Worm (Caenorhabditis elegans): ENCODE measurements around the gene Y70G10A.3.
A peak's percentile ranks its signal among the peaks of the same experiment; 100 is the strongest.
"Not testable (repeated sequence)": the region's sequence is repeated elsewhere in the genome, so short reads cannot be mapped to it uniquely, and the experiment has no call there.

Gene Y70G10A.3

DNA sequence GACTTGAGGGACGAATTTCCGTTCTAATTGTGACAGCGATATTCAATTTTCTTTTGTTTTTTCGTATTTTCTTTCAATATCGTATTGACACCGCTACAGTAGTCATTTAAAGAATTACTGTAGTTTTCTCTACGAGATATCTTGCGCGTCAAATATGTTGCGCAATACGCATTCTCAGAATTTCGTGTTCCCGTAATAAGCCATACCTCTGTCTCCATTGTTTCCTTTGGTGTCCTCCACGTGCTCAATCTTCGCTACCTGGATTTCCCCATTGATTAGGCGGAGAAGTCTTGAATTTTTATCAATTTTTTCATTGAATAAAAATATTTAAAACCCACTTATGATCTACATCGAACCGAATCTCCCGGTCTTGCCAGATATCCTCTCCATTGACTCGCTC is 22.4 kb downstream of the Y70G10A.3 start:
- TF ChIP-seq unc-39 (tag; optimal IDR thresholded peaks at IDR 0.05): no peak
- no peak for TF ChIP-seq nhr-11 (tag; optimal IDR thresholded peaks at IDR 0.05)
- TF ChIP-seq ztf-11 (tag; optimal IDR thresholded peaks at IDR 0.05): no peak
- TF ChIP-seq lin-39 (tag; optimal IDR thresholded peaks at IDR 0.05): no peak
- TF ChIP-seq ceh-28 (tag; optimal IDR thresholded peaks at IDR 0.05): no peak
- TF ChIP-seq nhr-76 (tag; optimal IDR thresholded peaks at IDR 0.05): no peak
- TF ChIP-seq ama-1 (optimal IDR thresholded peaks at IDR 0.05): no peak
- TF ChIP-seq fos-1 (tag; optimal IDR thresholded peaks at IDR 0.05): no peak

DNA sequence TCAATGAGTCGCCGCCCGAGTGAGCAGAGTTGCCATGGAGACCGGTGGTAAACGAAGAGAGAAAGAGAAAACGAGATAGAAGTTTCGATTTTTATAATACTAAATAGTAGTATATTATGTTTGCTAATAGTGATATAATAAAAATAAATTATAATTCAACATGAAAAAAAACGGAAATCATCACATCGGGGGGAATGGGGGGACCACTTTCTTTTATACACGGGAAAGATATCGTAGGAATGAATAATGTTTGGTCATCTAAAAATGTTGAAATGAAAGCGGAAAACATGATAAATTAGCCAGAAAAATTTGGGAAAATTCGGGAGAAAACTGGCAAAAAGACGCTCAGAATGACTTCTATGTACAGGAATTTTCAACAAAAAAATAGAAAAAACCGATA is 22.8 kb downstream of the Y70G10A.3 start, which contains the start of gene bbs-5:
Gene bbs-5 (minus strand): TSS at position 101 of the 400 bp plus-strand sequence.
- TF ChIP-seq elt-2 (tag; optimal IDR thresholded peaks at IDR 0.05) (no peak), nhr-43 (tag; optimal IDR thresholded peaks at IDR 0.05; ENCODE audit: poor library complexity, severe bottlenecking) (no peak), elt-1 (tag; optimal IDR thresholded peaks at IDR 0.05) (no peak), nhr-12 (tag; optimal IDR thresholded peaks at IDR 0.05) (no peak), lsy-12 (tag; optimal IDR thresholded peaks at IDR 0.05) (no peak), fkh-10 (GFP tag; optimal IDR thresholded peaks at IDR 0.05) (no peak), nhr-28 (tag; optimal IDR thresholded peaks at IDR 0.05) (no peak), ceh-82 (tag; optimal IDR thresholded peaks at IDR 0.05) (no peak), unc-62 (GFP tag; optimal IDR thresholded peaks at IDR 0.05) (no peak), ceh-9 (tag; optimal IDR thresholded peaks at IDR 0.05) (no peak), ceh-28 (tag; optimal IDR thresholded peaks at IDR 0.05) (no peak), nhr-11 (tag; optimal IDR thresholded peaks at IDR 0.05) (no peak), mdl-1 (tag; optimal IDR thresholded peaks at IDR 0.05) (no peak), nhr-67 (tag; optimal IDR thresholded peaks at IDR 0.05) (no peak), hmg-11 (tag; optimal IDR thresholded peaks at IDR 0.05) (no peak), eor-1 (tag; optimal IDR thresholded peaks at IDR 0.05) (no peak)

DNA sequence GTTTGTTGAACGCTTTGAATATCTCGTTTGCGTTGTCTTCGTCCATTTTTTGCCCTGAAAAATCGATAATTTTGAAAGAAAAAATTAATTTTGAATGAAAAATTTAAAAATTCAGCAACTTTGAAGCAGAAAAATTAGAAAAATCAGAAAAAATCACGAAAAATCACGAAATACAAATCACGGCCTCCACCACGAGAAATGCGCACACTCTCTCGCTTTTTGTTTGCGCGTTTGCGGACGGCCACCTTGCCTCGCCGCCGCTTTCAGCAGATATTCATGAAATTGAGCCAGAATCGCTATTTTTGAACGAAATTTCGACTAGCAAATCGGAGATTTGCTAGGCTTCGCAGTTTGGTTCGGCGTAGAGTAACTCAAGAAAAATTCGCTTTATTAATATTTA is 27.9 kb downstream of the Y70G10A.3 start, which contains the start of gene inpp-4B:
Gene inpp-4B (minus strand): TSS at position 54 of the 400 bp plus-strand sequence.
- not testable (repeated sequence) for TF ChIP-seq nhr-77, lin-15B, lin-39 (tag; optimal IDR thresholded peaks at IDR 0.05)

DNA sequence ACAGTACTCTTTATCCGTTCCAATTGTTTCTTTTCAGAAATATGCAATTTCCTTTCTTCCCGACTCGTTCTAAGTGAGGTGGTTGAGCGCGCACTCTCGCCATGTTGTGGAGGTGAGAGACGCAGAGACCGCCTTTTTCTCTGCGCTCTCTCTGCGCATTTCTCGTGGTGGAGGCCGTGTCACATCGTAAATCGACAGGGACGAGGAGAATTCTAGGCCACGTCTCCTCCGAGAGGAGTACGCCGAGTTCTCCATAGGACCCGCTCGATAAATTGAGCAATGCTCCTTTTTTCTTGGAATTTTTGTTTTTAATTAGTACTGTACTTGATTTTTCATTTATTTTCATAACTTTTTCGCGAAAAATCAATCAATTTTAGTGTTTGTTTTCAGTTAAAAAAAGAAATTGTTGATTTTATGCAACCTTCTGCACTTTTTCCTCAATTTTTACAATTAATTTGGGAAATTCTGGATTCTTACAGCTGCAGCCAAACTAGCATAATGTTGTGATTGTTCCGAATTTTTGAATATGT is 31.9 kb downstream of the Y70G10A.3 start, which contains the start of gene cnk-1:
Gene cnk-1 (plus strand): TSS at position 480 of the 530 bp plus-strand sequence.
- TF ChIP-seq lin-15B (tag; optimal IDR thresholded peaks at IDR 0.05): peak; percentile 91
- TF ChIP-seq mml-1 (tag; optimal IDR thresholded peaks at IDR 0.05): no peak
- no peak for TF ChIP-seq fkh-10 (GFP tag; optimal IDR thresholded peaks at IDR 0.05)
- no peak for TF ChIP-seq nhr-12 (tag; optimal IDR thresholded peaks at IDR 0.05)
- TF ChIP-seq elt-3 (tag; optimal IDR thresholded peaks at IDR 0.05): no peak
- peak; percentile 57 for TF ChIP-seq lsy-12 (tag; optimal IDR thresholded peaks at IDR 0.05)
- peak; percentile 89 for TF ChIP-seq R02D3.7 (tag; optimal IDR thresholded peaks at IDR 0.05)
- TF ChIP-seq nfya-1 (tag; optimal IDR thresholded peaks at IDR 0.05; ENCODE audit: insufficient read depth): peak; percentile 60
- TF ChIP-seq nhr-43 (tag; optimal IDR thresholded peaks at IDR 0.05; ENCODE audit: poor library complexity, severe bottlenecking): peak; percentile 92
- no peak for TF ChIP-seq ztf-11 (tag; optimal IDR thresholded peaks at IDR 0.05)
- TF ChIP-seq nhr-76 (tag; optimal IDR thresholded peaks at IDR 0.05): no peak
- TF ChIP-seq nhr-237 (tag; optimal IDR thresholded peaks at IDR 0.05): no peak
- no peak for TF ChIP-seq unc-62 (GFP tag; optimal IDR thresholded peaks at IDR 0.05)
- no peak for TF ChIP-seq fos-1 (tag; optimal IDR thresholded peaks at IDR 0.05)
- TF ChIP-seq nhr-67 (tag; optimal IDR thresholded peaks at IDR 0.05): no peak
- peak; percentile 37 for TF ChIP-seq hmg-11 (tag; optimal IDR thresholded peaks at IDR 0.05)
- no peak for TF ChIP-seq nhr-11 (tag; optimal IDR thresholded peaks at IDR 0.05)
- no peak for TF ChIP-seq ceh-82 (tag; optimal IDR thresholded peaks at IDR 0.05)
- no peak for TF ChIP-seq nhr-28 (tag; optimal IDR thresholded peaks at IDR 0.05)
- TF ChIP-seq egl-27 (tag; optimal IDR thresholded peaks at IDR 0.05): no peak
- no peak for TF ChIP-seq eor-1 (tag; optimal IDR thresholded peaks at IDR 0.05)
- no peak for TF ChIP-seq ceh-16 (tag; optimal IDR thresholded peaks at IDR 0.05)
- peak; percentile 56 for TF ChIP-seq tbx-2 (tag; optimal IDR thresholded peaks at IDR 0.05)
- TF ChIP-seq nhr-77 (tag; optimal IDR thresholded peaks at IDR 0.05): no peak
- no peak for TF ChIP-seq snpc-4 (tag; optimal IDR thresholded peaks at IDR 0.05)
- TF ChIP-seq skn-1 (tag; optimal IDR thresholded peaks at IDR 0.05): peak; percentile 22
- TF ChIP-seq mdl-1 (tag; optimal IDR thresholded peaks at IDR 0.05): no peak
- TF ChIP-seq pqm-1 (tag; optimal IDR thresholded peaks at IDR 0.05): no peak
- TF ChIP-seq aly-2 (tag; optimal IDR thresholded peaks at IDR 0.05): no peak
- TF ChIP-seq fkh-2 (tag; optimal IDR thresholded peaks at IDR 0.05): no peak
- TF ChIP-seq sea-2 (GFP tag; optimal IDR thresholded peaks at IDR 0.05): no peak
- no peak for TF ChIP-seq zag-1 (tag; optimal IDR thresholded peaks at IDR 0.05)
- TF ChIP-seq pha-4 (tag; optimal IDR thresholded peaks at IDR 0.05): peak; percentile 46
- TF ChIP-seq ztf-4 (tag; optimal IDR thresholded peaks at IDR 0.05): no peak
- TF ChIP-seq ceh-9 (tag; optimal IDR thresholded peaks at IDR 0.05): no peak
- TF ChIP-seq ama-1 (optimal IDR thresholded peaks at IDR 0.05): no peak
- peak; percentile 38 for TF ChIP-seq elt-2 (tag; optimal IDR thresholded peaks at IDR 0.05)
- TF ChIP-seq ZK546.5 (tag; optimal IDR thresholded peaks at IDR 0.05): no peak
- no peak for TF ChIP-seq unc-39 (tag; optimal IDR thresholded peaks at IDR 0.05)
- peak; percentile 64 for TF ChIP-seq lin-39 (tag; optimal IDR thresholded peaks at IDR 0.05)
- TF ChIP-seq elt-1 (tag; optimal IDR thresholded peaks at IDR 0.05): no peak
- no peak for TF ChIP-seq jun-1 (tag; optimal IDR thresholded peaks at IDR 0.05)
- TF ChIP-seq nhr-23 (tag; optimal IDR thresholded peaks at IDR 0.05): peak; percentile 65

Data from whole organism, L3 larva.